Worm (Caenorhabditis elegans): Measurements from ENCODE around the gene ZC262.2.

The ZC262.2 gene

ce11 chrIII:8331779-8332178 lies at the start of gene ZC262.2, which contains the start of gene mrps-18A:
Gene ZC262.2 (plus strand): TSS chrIII:8332062.
Gene mrps-18A (minus strand): TSS chrIII:8331919.
- TF ChIP-seq hnd-1 (tag; optimal IDR thresholded peaks at IDR 0.05) (no peak), tbx-37 (GFP tag; conservative IDR thresholded peaks at IDR 0.05) (no peak)

DNA sequence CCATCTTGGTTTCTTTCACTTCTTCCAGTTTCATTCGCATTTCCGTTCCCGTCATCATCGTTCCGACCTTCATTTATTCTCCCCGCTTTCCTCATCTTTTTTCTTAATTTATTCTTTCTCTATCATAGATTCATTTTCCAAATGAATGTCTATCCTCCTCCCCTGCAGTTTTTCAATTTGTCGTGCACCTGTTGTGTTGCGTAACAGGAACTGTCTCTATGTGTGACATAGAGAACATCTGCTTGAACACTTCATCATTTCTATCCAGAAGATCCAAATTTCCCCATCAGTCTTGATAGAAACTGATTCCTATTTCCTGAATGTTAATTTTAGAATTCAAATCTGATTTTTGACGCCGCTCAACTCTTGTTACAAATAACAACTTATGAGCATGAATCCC lies 48.3 kb upstream of the ZC262.2 start:
- TF ChIP-seq ceh-36 (tag; optimal IDR thresholded peaks at IDR 0.05) (no peak), hnd-1 (tag; optimal IDR thresholded peaks at IDR 0.05) (no peak), pes-1 (GFP tag; IDR thresholded peaks at IDR 0.05) (no peak), hmg-4 (GFP tag; optimal IDR thresholded peaks at IDR 0.05) (no peak), ets-7 (tag; optimal IDR thresholded peaks at IDR 0.05) (no peak), sea-1 (GFP tag; conservative IDR thresholded peaks at IDR 0.05) (no peak), B0310.2 (tag; optimal IDR thresholded peaks at IDR 0.05) (no peak), ceh-13 (GFP tag; optimal IDR thresholded peaks at IDR 0.05) (no peak), scrt-1 (GFP tag; IDR thresholded peaks at IDR 0.05) (no peak), hmbx-1 (tag; optimal IDR thresholded peaks at IDR 0.05) (no peak), ama-1 (optimal IDR thresholded peaks at IDR 0.05) (no peak), F13C5.2 (tag; optimal IDR thresholded peaks at IDR 0.05) (no peak), aly-1 (tag; optimal IDR thresholded peaks at IDR 0.05) (no peak), tbx-11 (GFP tag; IDR thresholded peaks at IDR 0.05) (no peak), tra-4 (tag; optimal IDR thresholded peaks at IDR 0.05) (no peak), flt-1 (GFP tag; IDR thresholded peaks at IDR 0.05) (no peak), tbx-37 (GFP tag; conservative IDR thresholded peaks at IDR 0.05) (no peak)

- TF ChIP-seq ceh-36 (tag; optimal IDR thresholded peaks at IDR 0.05) (no peak), B0310.2 (tag; optimal IDR thresholded peaks at IDR 0.05) (no peak), pes-1 (GFP tag; IDR thresholded peaks at IDR 0.05) (no peak), tbx-11 (GFP tag; IDR thresholded peaks at IDR 0.05) (no peak), hmg-4 (GFP tag; optimal IDR thresholded peaks at IDR 0.05) (no peak), ama-1 (optimal IDR thresholded peaks at IDR 0.05) (no peak), F13C5.2 (tag; optimal IDR thresholded peaks at IDR 0.05) (no peak), flt-1 (GFP tag; IDR thresholded peaks at IDR 0.05) (no peak), scrt-1 (GFP tag; IDR thresholded peaks at IDR 0.05) (no peak), ceh-13 (GFP tag; optimal IDR thresholded peaks at IDR 0.05) (no peak), ets-7 (tag; optimal IDR thresholded peaks at IDR 0.05) (no peak), hnd-1 (tag; optimal IDR thresholded peaks at IDR 0.05) (no peak), sea-1 (GFP tag; conservative IDR thresholded peaks at IDR 0.05) (no peak)
Observed at ce11 chrIII:8286003-8286402, 45.9 kb upstream of the ZC262.2 start.

- no peak for TF ChIP-seq flt-1 (GFP tag; IDR thresholded peaks at IDR 0.05)
- TF ChIP-seq F13C5.2 (tag; optimal IDR thresholded peaks at IDR 0.05) = no peak
- TF ChIP-seq scrt-1 (GFP tag; IDR thresholded peaks at IDR 0.05) = no peak
- no peak for TF ChIP-seq ama-1 (optimal IDR thresholded peaks at IDR 0.05)
Observed at ce11 chrIII:8286824-8287223, 45.0 kb upstream of the ZC262.2 start.

ce11 chrIII:8287519-8287918 lies 44.3 kb upstream of the ZC262.2 start:
- TF ChIP-seq pes-1 (GFP tag; IDR thresholded peaks at IDR 0.05) (no peak), hmg-4 (GFP tag; optimal IDR thresholded peaks at IDR 0.05) (peak; percentile 38)

DNA sequence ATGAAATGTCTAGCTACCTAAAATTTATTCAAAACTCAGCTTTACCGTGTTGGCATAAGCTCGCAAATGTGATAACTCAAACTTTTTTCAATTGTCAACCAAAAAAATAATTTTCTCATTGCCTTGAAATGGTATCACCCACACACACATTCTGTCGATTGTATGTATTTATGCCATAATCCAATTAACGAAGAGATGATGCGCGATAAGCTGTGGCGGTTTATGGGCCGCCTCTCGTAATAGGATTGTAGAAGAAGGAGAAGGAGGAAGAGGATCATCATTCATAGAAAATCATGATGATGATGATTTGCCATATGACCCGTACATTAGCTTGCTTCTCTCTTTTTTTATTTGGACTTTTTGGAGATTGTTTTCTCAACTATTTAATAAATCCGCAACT lies 42.7 kb upstream of the ZC262.2 start:
- no peak for TF ChIP-seq hmbx-1 (tag; optimal IDR thresholded peaks at IDR 0.05)
- no peak for TF ChIP-seq B0310.2 (tag; optimal IDR thresholded peaks at IDR 0.05)
- no peak for TF ChIP-seq ceh-36 (tag; optimal IDR thresholded peaks at IDR 0.05)
- TF ChIP-seq hmg-4 (GFP tag; optimal IDR thresholded peaks at IDR 0.05) = no peak
- TF ChIP-seq hnd-1 (tag; optimal IDR thresholded peaks at IDR 0.05) = no peak
- TF ChIP-seq tbx-11 (GFP tag; IDR thresholded peaks at IDR 0.05) = no peak
- TF ChIP-seq aly-1 (tag; optimal IDR thresholded peaks at IDR 0.05) = no peak
- TF ChIP-seq tbx-37 (GFP tag; conservative IDR thresholded peaks at IDR 0.05) = no peak

DNA sequence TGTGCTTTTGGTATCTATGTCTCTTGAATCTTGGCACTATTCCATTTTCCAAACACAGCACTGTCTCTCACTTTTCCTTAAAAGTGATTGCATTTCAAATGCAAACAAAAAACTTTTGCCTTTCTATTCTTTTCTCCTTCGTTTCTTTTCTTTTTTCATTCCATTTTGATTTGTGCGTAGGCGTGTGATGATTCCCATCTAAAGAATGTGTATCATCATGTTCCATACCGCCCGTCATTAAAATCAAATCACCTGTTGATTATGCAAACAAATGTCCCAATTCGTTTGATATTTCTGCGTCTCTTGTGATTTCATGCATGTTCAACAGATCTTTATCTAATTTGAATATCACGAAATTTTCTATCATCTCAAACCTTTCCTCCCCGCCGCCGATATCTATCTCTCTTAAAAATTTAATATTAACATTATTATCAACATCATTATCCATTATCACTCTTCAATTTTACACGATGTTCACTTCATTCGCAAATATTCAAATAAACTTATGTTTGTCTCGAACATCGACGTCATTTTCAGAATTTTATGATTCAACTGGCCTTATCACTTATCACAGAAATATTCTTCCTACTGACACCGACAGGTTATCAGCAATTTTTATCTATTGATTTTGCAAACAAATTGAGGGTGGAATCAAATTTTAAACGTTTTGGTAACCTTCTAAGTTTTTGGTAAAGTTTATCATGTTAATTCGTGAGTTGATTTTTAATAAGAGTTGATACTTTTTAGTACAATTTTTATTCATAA lies 40.4 kb upstream of the ZC262.2 start:
- TF ChIP-seq hmg-4 (GFP tag; optimal IDR thresholded peaks at IDR 0.05) (no peak), tbx-37 (GFP tag; conservative IDR thresholded peaks at IDR 0.05) (no peak), B0310.2 (tag; optimal IDR thresholded peaks at IDR 0.05) (no peak), hmbx-1 (tag; optimal IDR thresholded peaks at IDR 0.05) (no peak), F13C5.2 (tag; optimal IDR thresholded peaks at IDR 0.05) (no peak), ets-7 (tag; optimal IDR thresholded peaks at IDR 0.05) (no peak), tra-4 (tag; optimal IDR thresholded peaks at IDR 0.05) (no peak), hnd-1 (tag; optimal IDR thresholded peaks at IDR 0.05) (no peak), sea-1 (GFP tag; conservative IDR thresholded peaks at IDR 0.05) (no peak), aly-1 (tag; optimal IDR thresholded peaks at IDR 0.05) (no peak)

ce11 chrIII:8293260-8293659 lies 38.6 kb upstream of the ZC262.2 start:
- no peak for TF ChIP-seq hmbx-1 (tag; optimal IDR thresholded peaks at IDR 0.05)
- no peak for TF ChIP-seq scrt-1 (GFP tag; IDR thresholded peaks at IDR 0.05)
- no peak for TF ChIP-seq F13C5.2 (tag; optimal IDR thresholded peaks at IDR 0.05)
- no peak for TF ChIP-seq B0310.2 (tag; optimal IDR thresholded peaks at IDR 0.05)
- no peak for TF ChIP-seq hmg-4 (GFP tag; optimal IDR thresholded peaks at IDR 0.05)
- no peak for TF ChIP-seq tbx-11 (GFP tag; IDR thresholded peaks at IDR 0.05)
- no peak for TF ChIP-seq hnd-1 (tag; optimal IDR thresholded peaks at IDR 0.05)
- TF ChIP-seq sea-1 (GFP tag; conservative IDR thresholded peaks at IDR 0.05) = no peak
- no peak for TF ChIP-seq aly-1 (tag; optimal IDR thresholded peaks at IDR 0.05)
- TF ChIP-seq ama-1 (optimal IDR thresholded peaks at IDR 0.05) = no peak
- TF ChIP-seq tra-4 (tag; optimal IDR thresholded peaks at IDR 0.05) = no peak
- TF ChIP-seq flt-1 (GFP tag; IDR thresholded peaks at IDR 0.05) = no peak
- no peak for TF ChIP-seq pes-1 (GFP tag; IDR thresholded peaks at IDR 0.05)
- TF ChIP-seq tbx-37 (GFP tag; conservative IDR thresholded peaks at IDR 0.05) = no peak
- no peak for TF ChIP-seq ets-7 (tag; optimal IDR thresholded peaks at IDR 0.05)
- no peak for TF ChIP-seq ceh-36 (tag; optimal IDR thresholded peaks at IDR 0.05)
- no peak for TF ChIP-seq ceh-13 (GFP tag; optimal IDR thresholded peaks at IDR 0.05)

Measured in whole organism, early embryonic.